Worm (Caenorhabditis elegans): ENCODE results near the gene Y39A3CL.7.

Y39A3CL.7 gene

DNA sequence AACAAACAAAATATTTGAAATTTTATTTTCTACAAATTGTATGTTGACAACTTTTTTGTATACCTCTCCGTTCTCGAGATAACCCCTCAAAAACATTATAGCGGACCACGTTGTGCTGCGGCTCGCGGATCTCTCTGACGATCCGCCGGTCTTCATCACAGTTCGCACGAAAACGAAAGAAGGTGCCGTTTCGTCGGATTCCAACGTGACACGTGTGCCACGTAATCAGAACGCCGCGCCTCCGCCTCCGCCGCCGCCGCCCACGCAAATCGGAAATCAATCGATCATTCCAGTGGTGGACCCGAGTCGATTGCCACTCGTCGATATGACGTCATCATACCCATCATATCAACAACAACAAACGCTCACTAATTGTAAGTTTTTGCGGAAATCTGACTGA lies 25.3 kb upstream of the Y39A3CL.7 start:
- TF ChIP-seq ets-5 (GFP tag; IDR thresholded peaks at IDR 0.05) (0 out of 2 replicates have a peak, but pooled peaks have one; percentile 46), lin-14 (GFP tag; optimal IDR thresholded peaks at IDR 0.05) (no peak), ceh-8 (GFP tag; optimal IDR thresholded peaks at IDR 0.05) (no peak), tlp-1 (tag; optimal IDR thresholded peaks at IDR 0.05) (no peak)

DNA sequence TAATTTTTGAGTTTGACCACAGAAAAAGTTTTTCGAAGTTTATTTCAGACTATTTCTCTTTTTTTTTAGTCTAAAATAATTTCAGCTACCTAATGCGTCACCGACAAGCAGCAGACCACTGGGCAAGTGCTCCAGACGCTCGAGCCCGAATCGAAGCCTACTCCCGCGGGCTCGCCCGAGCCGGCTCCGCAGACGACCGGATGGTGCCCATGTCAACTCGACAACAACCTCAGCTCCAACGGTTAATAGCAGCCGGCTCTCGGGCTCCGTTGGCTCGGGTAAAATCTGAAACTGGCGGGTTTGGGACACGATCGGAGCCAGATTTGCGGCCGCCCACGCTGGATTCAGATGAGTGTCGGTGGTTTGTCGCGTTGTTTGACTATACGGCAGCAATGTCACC lies 21.7 kb upstream of the Y39A3CL.7 start:
- TF ChIP-seq efl-1 (optimal IDR thresholded peaks at IDR 0.05) (no peak), efl-1 (GFP tag; optimal IDR thresholded peaks at IDR 0.05 in 1 of 2) (peak in 1 of 2 experiments; percentile 47), dsc-1 (tag; optimal IDR thresholded peaks at IDR 0.05) (no peak)

DNA sequence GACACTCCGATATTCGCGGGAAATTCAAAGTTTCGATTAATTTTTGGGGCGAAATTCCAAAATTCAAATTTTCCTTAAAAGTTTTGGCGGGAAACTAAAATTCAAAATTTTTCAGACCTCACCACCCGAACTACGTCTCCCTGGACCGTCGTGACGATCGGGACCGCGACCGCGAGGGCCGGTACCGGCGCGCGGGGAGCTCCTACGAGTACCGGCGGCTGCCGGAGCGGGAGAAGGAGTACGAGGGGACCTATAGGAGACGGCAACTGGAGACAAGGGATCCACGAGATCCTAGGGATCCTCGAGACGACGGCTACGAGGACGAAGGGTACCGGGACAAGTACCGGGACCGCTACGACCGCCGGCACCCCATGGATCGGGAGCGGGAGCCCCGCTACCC lies 20.2 kb upstream of the Y39A3CL.7 start:
- no peak for TF ChIP-seq ceh-90 (tag; optimal IDR thresholded peaks at IDR 0.05)
- no peak for TF ChIP-seq C04F5.9 (tag; optimal IDR thresholded peaks at IDR 0.05)
- no peak for TF ChIP-seq alr-1 (tag; optimal IDR thresholded peaks at IDR 0.05; ENCODE audit: borderline replicate concordance)
- no peak for TF ChIP-seq pqm-1 (tag; optimal IDR thresholded peaks at IDR 0.05)
- no peak for TF ChIP-seq nhr-76 (tag; optimal IDR thresholded peaks at IDR 0.05)
- no peak for TF ChIP-seq ceh-63 (GFP tag; optimal IDR thresholded peaks at IDR 0.05)
- no peak for TF ChIP-seq jun-1 (tag; optimal IDR thresholded peaks at IDR 0.05)
- no peak for TF ChIP-seq skn-1 (tag; optimal IDR thresholded peaks at IDR 0.05)
- no peak for TF ChIP-seq hlh-17 (GFP tag; optimal IDR thresholded peaks at IDR 0.05; ENCODE audit: borderline replicate concordance)

DNA sequence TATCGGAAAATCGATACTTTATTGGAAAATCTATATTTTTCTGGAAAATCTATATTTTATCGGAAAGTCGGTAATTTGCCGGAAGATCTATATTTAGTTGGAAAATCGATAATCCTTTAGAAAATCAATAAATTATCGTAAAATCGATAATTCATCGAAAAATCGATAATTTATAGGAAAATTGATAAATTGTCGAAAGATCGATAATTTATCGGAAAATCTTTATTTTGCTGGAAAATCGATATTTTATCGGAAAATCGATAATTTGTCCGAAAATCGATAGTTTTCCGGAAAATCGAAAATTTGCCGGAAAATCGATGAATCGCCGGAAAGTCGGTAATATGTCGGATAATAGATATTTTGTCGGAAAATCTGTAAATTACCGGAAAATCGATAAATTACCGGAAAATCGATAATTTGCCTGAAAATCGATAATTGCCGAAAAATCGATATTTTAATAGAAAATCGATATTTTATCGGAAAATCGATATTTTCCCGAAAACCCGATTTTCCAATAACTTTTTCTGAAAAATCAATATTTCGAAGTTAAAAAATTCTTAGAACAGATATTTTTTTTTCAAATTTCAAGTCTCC lies 19.2 kb upstream of the Y39A3CL.7 start:
- TF ChIP-seq jun-1 (tag; optimal IDR thresholded peaks at IDR 0.05) (no peak), pag-3 (tag; optimal IDR thresholded peaks at IDR 0.05; ENCODE audit: borderline replicate concordance, insufficient read depth) (no peak), F16B12.6 (tag; optimal IDR thresholded peaks at IDR 0.05) (no peak), nhr-12 (tag; optimal IDR thresholded peaks at IDR 0.05) (no peak), lin-15B (tag; optimal IDR thresholded peaks at IDR 0.05) (no peak), lin-35 (GFP tag; optimal IDR thresholded peaks at IDR 0.05) (no peak), nhr-77 (tag; optimal IDR thresholded peaks at IDR 0.05) (no peak), vab-15 (tag; optimal IDR thresholded peaks at IDR 0.05) (no peak), lin-39 (tag; optimal IDR thresholded peaks at IDR 0.05) (no peak), tlp-1 (tag; optimal IDR thresholded peaks at IDR 0.05) (no peak), ceh-82 (tag; optimal IDR thresholded peaks at IDR 0.05) (no peak), nhr-11 (tag; optimal IDR thresholded peaks at IDR 0.05) (no peak), mep-1 (tag; optimal IDR thresholded peaks at IDR 0.05) (no peak), zag-1 (tag; optimal IDR thresholded peaks at IDR 0.05) (no peak), fos-1 (tag; optimal IDR thresholded peaks at IDR 0.05) (no peak), C34B4.2 (tag; optimal IDR thresholded peaks at IDR 0.05) (no peak), nhr-71 (tag; optimal IDR thresholded peaks at IDR 0.05) (no peak)

DNA sequence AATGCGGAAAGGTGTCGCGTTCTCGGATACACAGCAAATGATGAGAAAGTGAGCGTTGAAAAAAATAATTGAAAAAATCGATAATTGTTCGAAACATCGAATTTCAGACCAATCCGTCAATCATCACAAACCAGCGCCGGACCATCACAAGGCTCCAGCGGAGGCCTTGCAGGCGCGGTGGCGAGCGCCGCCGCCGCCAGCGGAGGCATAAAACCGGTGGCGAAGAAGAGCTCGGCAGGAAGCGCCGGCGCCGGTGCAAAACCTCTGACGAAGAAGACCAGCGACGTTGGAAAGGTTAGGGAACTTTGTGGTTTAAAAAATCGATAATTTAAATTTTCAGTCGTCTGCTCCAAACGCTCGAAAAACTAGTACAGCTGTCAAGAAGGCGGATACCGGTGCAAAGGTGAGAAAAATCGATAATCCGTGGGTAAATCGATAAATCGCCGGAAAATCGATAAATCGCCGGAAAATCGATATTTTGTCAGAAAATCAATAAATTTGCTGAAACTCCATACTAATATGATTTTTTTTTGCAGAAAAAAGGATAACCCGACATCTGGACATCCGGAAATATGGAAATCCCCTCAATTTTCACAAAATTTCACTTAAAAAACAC lies 18.4 kb upstream of the Y39A3CL.7 start:
- TF ChIP-seq pax-3 (tag; optimal IDR thresholded peaks at IDR 0.05), result no peak
- TF ChIP-seq nhr-19 (GFP tag; conservative IDR thresholded peaks at IDR 0.05), result no peak
- peak; percentile 64 for TF ChIP-seq ceh-8 (GFP tag; optimal IDR thresholded peaks at IDR 0.05)

DNA sequence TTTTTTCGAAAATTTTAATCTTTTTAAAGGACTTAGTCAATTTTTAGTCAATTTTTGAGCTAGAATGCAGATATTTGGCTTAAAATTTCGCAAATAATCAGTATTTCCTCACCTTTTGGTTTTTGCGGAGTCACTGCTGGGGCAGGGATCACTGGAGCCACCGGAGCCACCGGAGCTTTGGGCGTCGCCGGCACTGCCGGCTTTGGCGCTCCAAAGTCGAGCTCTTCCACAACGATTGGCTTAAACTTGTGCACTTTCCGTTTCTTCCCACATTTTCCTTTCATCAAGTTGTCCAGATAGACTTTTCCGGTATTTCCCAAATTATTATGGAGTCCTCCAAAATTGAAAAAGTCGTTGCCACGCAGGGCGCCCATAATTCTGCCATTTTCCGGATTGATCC lies 10.4 kb upstream of the Y39A3CL.7 start:
- TF ChIP-seq efl-1 (optimal IDR thresholded peaks at IDR 0.05), result no peak
- TF ChIP-seq efl-1 (GFP tag; optimal IDR thresholded peaks at IDR 0.05 in 1 of 2), result no peak
- no peak for TF ChIP-seq ceh-90 (tag; optimal IDR thresholded peaks at IDR 0.05)
- TF ChIP-seq dsc-1 (tag; optimal IDR thresholded peaks at IDR 0.05), result no peak
- TF ChIP-seq sup-37 (GFP tag; optimal IDR thresholded peaks at IDR 0.05), result no peak

All from whole organism, L1 larva.